2 fruit fly cellular contexts compared by ENCODE assay signal in the genomic region with DNA sequence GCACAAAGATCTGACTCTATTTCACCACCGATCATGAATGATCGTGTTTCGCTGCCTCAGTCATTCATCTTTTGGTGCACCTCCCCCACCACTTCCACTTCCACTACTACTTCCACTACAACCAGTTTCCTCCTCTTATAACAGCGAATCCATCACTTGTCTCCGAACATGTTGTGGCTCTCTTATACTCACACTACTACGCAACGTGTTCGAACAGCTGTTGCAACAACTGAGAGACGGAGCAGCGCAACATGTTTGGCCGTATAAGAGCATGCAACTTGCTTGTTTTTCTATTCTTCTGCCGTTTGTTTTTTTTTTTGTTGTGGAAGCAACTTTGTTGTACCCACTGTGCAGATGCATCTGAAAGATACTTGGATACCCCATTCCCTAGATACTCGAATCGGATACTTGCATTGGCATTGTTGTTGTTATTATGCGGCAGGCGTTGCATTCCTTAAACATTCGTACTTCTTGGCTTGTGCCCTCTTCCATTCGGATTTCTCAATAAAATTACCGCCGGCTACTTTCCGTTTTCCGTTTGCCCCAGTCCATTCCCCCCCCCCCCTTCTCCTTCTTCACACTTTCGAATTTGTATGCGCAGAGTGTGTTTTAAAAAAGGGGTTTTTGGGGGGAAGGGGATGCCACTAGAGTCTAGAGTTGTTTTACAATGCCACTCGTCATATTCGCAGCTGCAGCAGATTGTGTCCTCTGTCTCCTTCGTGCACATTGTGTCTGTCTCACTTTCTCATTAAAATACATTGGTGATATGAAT.
TF ChIP-seq lines count a peak whose summit lies in the region.

No protein-coding gene starts in this region.

TF ChIP-seq in whole organism, embryonic, 481 proteins besides CTCF, POLR2A, EP300 and RAD21 (continued from another document):
- peak; percentile 79 for TF ChIP-seq CG4707 (GFP tag; optimal IDR thresholded peaks at IDR 0.05; lab: Kevin White, UChicago)
- no peak for TF ChIP-seq vfl (GFP tag; optimal IDR thresholded peaks at IDR 0.05; lab: Kevin White, UChicago)
- TF ChIP-seq Jarid2 (GFP tag; optimal IDR thresholded peaks at IDR 0.05; lab: Kevin White, UChicago): peak; percentile 26
- peak in 1 of 2 experiments; percentile 58 for TF ChIP-seq bsh (GFP tag; optimal IDR thresholded peaks at IDR 0.05; lab: Kevin White, UChicago)
- TF ChIP-seq twi (tag; optimal IDR thresholded peaks at IDR 0.05; lab: Kevin White, UChicago): no peak
- TF ChIP-seq usp (GFP tag; optimal IDR thresholded peaks at IDR 0.05; lab: Kevin White, UChicago): no peak
- TF ChIP-seq vvl (GFP tag; IDR thresholded peaks at IDR 0.05; lab: Robert Waterston, UW): peak; percentile 34; the same call in 1 of the 2 replicates
- no peak for TF ChIP-seq CG34422 (GFP tag; IDR thresholded peaks at IDR 0.05; lab: Robert Waterston, UW)
- no peak for TF ChIP-seq CG15073 (GFP tag; optimal IDR thresholded peaks at IDR 0.05; lab: Kevin White, UChicago)
- peak; percentile 45; the same call in 1 of the 2 replicates for TF ChIP-seq Drgx (GFP tag; IDR thresholded peaks at IDR 0.05; lab: Robert Waterston, UW)
- no peak for TF ChIP-seq Awh (GFP tag; IDR thresholded peaks at IDR 0.05; lab: Robert Waterston, UW)
- peak; percentile 76 for TF ChIP-seq crol (GFP tag; IDR thresholded peaks at IDR 0.05; lab: Robert Waterston, UW)
- TF ChIP-seq Trl (optimal IDR thresholded peaks at IDR 0.05; lab: Kevin White, UChicago): peak; percentile 63 to 65
- TF ChIP-seq Trl (GFP tag; optimal IDR thresholded peaks at IDR 0.05; lab: Kevin White, UChicago): no peak
TF ChIP-seq in whole organism, embryonic: peak in this region for 19.

TF ChIP-seq in whole organism, prepupa, 60 proteins besides CTCF, POLR2A, EP300 and RAD21 (continued from another document):
- TF ChIP-seq CG11294 (GFP tag; IDR thresholded peaks at IDR 0.05; lab: Robert Waterston, UW) (no peak), lz (GFP tag; optimal IDR thresholded peaks at IDR 0.05; lab: Kevin White, UChicago) (no peak), achi (GFP tag; optimal IDR thresholded peaks at IDR 0.05; lab: Kevin White, UChicago) (no peak), acj6 (GFP tag; optimal IDR thresholded peaks at IDR 0.05; lab: Kevin White, UChicago) (no peak), CG9139 (GFP tag; optimal IDR thresholded peaks at IDR 0.05; lab: Kevin White, UChicago) (peak; percentile 25), CG6808 (GFP tag; optimal IDR thresholded peaks at IDR 0.05; lab: Kevin White, UChicago) (peak; percentile 3), CG16779 (tag; optimal IDR thresholded peaks at IDR 0.05; lab: Kevin White, UChicago) (no peak), CG11902 (GFP tag; optimal IDR thresholded peaks at IDR 0.05; lab: Kevin White, UChicago) (no peak), CG1621 (tag; optimal IDR thresholded peaks at IDR 0.05; lab: Kevin White, UChicago) (peak; percentile 47), CG8119 (GFP tag; IDR thresholded peaks at IDR 0.05; lab: Robert Waterston, UW) (peak; percentile 58)
